Worm (Caenorhabditis elegans): ENCODE measurements around the gene rpac-19.
A peak's percentile ranks its signal among the peaks of the same experiment; 100 is the strongest.

The rpac-19 gene

DNA sequence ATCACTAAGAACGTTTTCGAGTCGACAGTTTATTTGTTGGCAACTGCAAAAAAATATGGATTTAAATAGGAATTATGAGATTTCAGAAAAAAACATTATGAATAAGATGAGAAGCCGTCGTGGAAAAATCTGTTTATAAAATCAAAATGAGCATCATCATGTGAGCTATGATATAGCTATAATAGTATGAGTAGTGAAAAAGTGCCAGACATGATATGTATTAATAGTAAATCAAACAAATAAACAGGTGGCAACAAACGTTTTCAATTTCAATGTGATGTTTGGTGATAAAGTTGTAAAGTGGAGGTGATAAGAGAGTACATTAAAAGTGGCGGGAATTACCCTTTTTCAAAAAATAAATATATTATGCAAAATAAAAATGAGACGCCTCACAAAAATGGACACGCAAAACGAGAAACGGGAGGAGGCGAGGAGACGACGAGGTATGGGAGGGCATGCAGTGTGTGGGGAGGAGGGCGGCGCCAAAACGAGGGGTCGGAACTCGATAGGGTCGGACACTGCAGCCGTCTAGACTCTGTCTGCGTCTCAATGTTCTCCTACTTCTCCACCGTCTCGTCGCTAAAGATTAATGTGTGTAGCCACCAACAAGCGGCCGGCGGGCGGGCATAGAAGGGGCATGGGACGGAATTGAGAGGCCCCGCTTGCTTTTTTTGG, 38.0 kb upstream of the rpac-19 start, which contains the start of gene C07A9.9 (continued):
- TF ChIP-seq lin-1 (GFP tag; IDR thresholded peaks at IDR 0.05) (peak; percentile 8; the same call in 1 of the 2 replicates), F49E8.2 (tag; optimal IDR thresholded peaks at IDR 0.05; ENCODE audit: borderline replicate concordance) (no peak), zip-11 (GFP tag; IDR thresholded peaks at IDR 0.05) (no peak), pha-4 (GFP tag; IDR thresholded peaks at IDR 0.05) (peak; percentile 60; the same call in 1 of the 2 replicates), pha-4 (tag; optimal IDR thresholded peaks at IDR 0.05) (no peak), lsy-2 (tag; optimal IDR thresholded peaks at IDR 0.05) (peak; percentile 44 to 64), php-3 (GFP tag; IDR thresholded peaks at IDR 0.05) (peak; percentile 56; the same call in 1 of the 2 replicates), T26A8.4 (GFP tag; IDR thresholded peaks at IDR 0.05) (no peak; the same call in 1 of the 2 replicates), tra-1 (GFP tag; IDR thresholded peaks at IDR 0.05) (no peak), snpc-4 (tag; optimal IDR thresholded peaks at IDR 0.05) (no peak), hlh-11 (tag; optimal IDR thresholded peaks at IDR 0.05) (peak; percentile 93), egl-43 (GFP tag; IDR thresholded peaks at IDR 0.05) (peak; percentile 76), hif-1 (tag; optimal IDR thresholded peaks at IDR 0.05) (peak in 1 of 2 experiments; percentile 73), F37D6.2 (tag; optimal IDR thresholded peaks at IDR 0.05) (peak; percentile 30), nhr-76 (tag; optimal IDR thresholded peaks at IDR 0.05) (no peak), pqm-1 (tag; optimal IDR thresholded peaks at IDR 0.05) (peak; percentile 63), hmg-1.1 (GFP tag; IDR thresholded peaks at IDR 0.05) (peak; percentile 72), saeg-2 (GFP tag; IDR thresholded peaks at IDR 0.05) (no peak), lin-13 (GFP tag; optimal IDR thresholded peaks at IDR 0.05) (peak; percentile 11), aly-2 (tag; optimal IDR thresholded peaks at IDR 0.05) (no peak), daf-16 (GFP tag; optimal IDR thresholded peaks at IDR 0.05) (peak in 1 of 2 experiments; percentile 35), daf-16 (tag; optimal IDR thresholded peaks at IDR 0.05) (peak; percentile 85), D1046.2 (GFP tag; IDR thresholded peaks at IDR 0.05) (no peak), dpl-1 (GFP tag; optimal IDR thresholded peaks at IDR 0.05) (peak; percentile 36), dmd-8 (GFP tag; IDR thresholded peaks at IDR 0.05) (no peak), tag-97 (GFP tag; IDR thresholded peaks at IDR 0.05) (no peak), mep-1 (tag; optimal IDR thresholded peaks at IDR 0.05) (peak; percentile 79), ceh-62 (tag; optimal IDR thresholded peaks at IDR 0.05) (no peak), zfp-2 (tag; optimal IDR thresholded peaks at IDR 0.05) (no peak), nhr-48 (tag; optimal IDR thresholded peaks at IDR 0.05) (peak; percentile 80), nhr-111 (GFP tag; optimal IDR thresholded peaks at IDR 0.05) (no peak), F26F4.8 (GFP tag; conservative IDR thresholded peaks at IDR 0.05) (no peak), nhr-77 (tag; optimal IDR thresholded peaks at IDR 0.05) (peak; percentile 2), daf-12 (tag; optimal IDR thresholded peaks at IDR 0.05) (no peak), nhr-10 (tag; optimal IDR thresholded peaks at IDR 0.05) (no peak), fos-1 (tag; optimal IDR thresholded peaks at IDR 0.05) (no peak), mdt-29 (GFP tag; IDR thresholded peaks at IDR 0.05) (no peak), daf-19 (GFP tag; conservative IDR thresholded peaks at IDR 0.05) (no peak), Y5F2A.4 (GFP tag; optimal IDR thresholded peaks at IDR 0.05) (no peak), ceh-32 (tag; optimal IDR thresholded peaks at IDR 0.05; ENCODE audit: poor library complexity) (peak; percentile 15), mdl-1 (tag; optimal IDR thresholded peaks at IDR 0.05) (peak; percentile 69 to 83), lin-39 (tag; optimal IDR thresholded peaks at IDR 0.05) (no peak), nhr-237 (tag; optimal IDR thresholded peaks at IDR 0.05) (no peak), lin-29 (GFP tag; IDR thresholded peaks at IDR 0.05) (no peak), ztf-7 (tag; optimal IDR thresholded peaks at IDR 0.05) (no peak), F10B5.3 (tag; optimal IDR thresholded peaks at IDR 0.05) (no peak), dmd-6 (GFP tag; IDR thresholded peaks at IDR 0.05) (peak; percentile 83), F44E2.7 (GFP tag; IDR thresholded peaks at IDR 0.05) (no peak), nhr-11 (tag; optimal IDR thresholded peaks at IDR 0.05) (peak; percentile 59), cey-2 (tag; optimal IDR thresholded peaks at IDR 0.05; ENCODE audit: borderline replicate concordance, insufficient read depth) (peak; percentile 55), Y48G9A.11 (GFP tag; IDR thresholded peaks at IDR 0.05) (no peak)

Data from whole organism, L4 larva.